Worm (Caenorhabditis elegans) whole organism, L4 larva: Measurements from ENCODE around the gene C49H3.3.
A peak's percentile ranks its signal among the peaks of the same experiment; 100 is the strongest.

ENCODE experiments used
- F37D6.2 ChIP-seq: sonication (generic microtip); optimal IDR thresholded peaks from 2 replicates; lab custom pipeline; 2016; ENCODE audit warnings: mild to moderate bottlenecking, missing genetic modification characterization, missing compliant biosample characterization
- T20F7.1 ChIP-seq: fragments of 200-800 bp; sonication (Bioruptor generic); optimal IDR thresholded peaks from 2 replicates; lab custom pipeline; 2018; ENCODE audit warnings: mild to moderate bottlenecking, missing genetic modification characterization, missing compliant biosample characterization
- T26A8.4 ChIP-seq: fragments of 200-800 bp; sonication (Bioruptor generic); IDR thresholded peaks from 2 replicates; pipeline ENCODE4 v1.3.6; 2022; ENCODE audit warnings: missing genetic modification characterization, missing compliant biosample characterization
- Y75B8A.6 ChIP-seq: fragments of 200-800 bp; sonication (Bioruptor generic); IDR thresholded peaks from 2 replicates; pipeline ENCODE4 v1.3.6; 2022; ENCODE audit warnings: missing genetic modification reagents, missing genetic modification characterization, missing compliant biosample characterization
- aha-1 ChIP-seq: fragments of 150-350 bp; peaks from one replicate; lab custom pipeline; 2014; ENCODE audit warnings: missing biosample characterization, missing genetic modification characterization
- ama-1 ChIP-seq: fragments of 150-350 bp; optimal IDR thresholded peaks from 2 replicates; lab custom pipeline; 2014; ENCODE audit warnings: inconsistent platforms, mixed read lengths
- attf-4 ChIP-seq: sonication (generic microtip); optimal IDR thresholded peaks from 3 replicates; lab custom pipeline; 2017; ENCODE audit warnings: missing biosample characterization, missing genetic modification characterization
- ceh-20 ChIP-seq: fragments of 200-800 bp; sonication (Bioruptor generic); IDR thresholded peaks from 2 replicates; pipeline ENCODE4 v1.3.6; 2022; ENCODE audit warnings: missing genetic modification reagents, missing genetic modification characterization, missing compliant biosample characterization
- ceh-44 ChIP-seq: fragments of 200-800 bp; sonication (Bioruptor generic); IDR thresholded peaks from 2 replicates; pipeline ENCODE4 v1.3.6; 2022; ENCODE audit warnings: missing genetic modification reagents, missing genetic modification characterization, missing compliant biosample characterization
- ceh-62 ChIP-seq: sonication (generic microtip); optimal IDR thresholded peaks from 2 replicates; lab custom pipeline; 2017; ENCODE audit warnings: missing biosample characterization, missing genetic modification characterization
- ceh-82 ChIP-seq: sonication (generic microtip); optimal IDR thresholded peaks from 2 replicates; lab custom pipeline; 2017; ENCODE audit warnings: missing biosample characterization, missing genetic modification characterization
- ces-1 ChIP-seq: fragments of 150-350 bp; sonication (generic microtip); optimal IDR thresholded peaks from 4 replicates; lab custom pipeline; 2014; ENCODE audit warnings: missing biosample characterization, missing genetic modification reagents, missing genetic modification characterization
- ctbp-1 ChIP-seq: fragments of 200-800 bp; sonication (Bioruptor generic); IDR thresholded peaks from 2 replicates; pipeline ENCODE4 v1.3.6; 2022; ENCODE audit warnings: missing genetic modification reagents, missing genetic modification characterization, missing compliant biosample characterization
- daf-12 ChIP-seq: fragments of 150-350 bp; optimal IDR thresholded peaks from 2 replicates; lab custom pipeline; 2014; ENCODE audit warnings: missing biosample characterization, missing genetic modification reagents, missing genetic modification characterization
- daf-16 ChIP-seq, 3 experiments: sonication (generic microtip); optimal IDR thresholded peaks; 2 replicates each; lab custom pipeline; 2016 to 2017; ENCODE audit warnings: missing genetic modification characterization in 3 of 3, missing genetic modification reagents in 3 of 3, mild to moderate bottlenecking in 2 of 3, missing compliant biosample characterization in 2 of 3, missing biosample characterization in 1 of 3, moderate library complexity in 1 of 3
- daf-19 ChIP-seq: fragments of 200-800 bp; sonication (Bioruptor generic); conservative IDR thresholded peaks from 2 replicates; pipeline ENCODE4 v1.3.6; 2022; ENCODE audit warnings: missing genetic modification characterization, missing compliant biosample characterization
- dmd-6 ChIP-seq: fragments of 200-800 bp; sonication (Bioruptor generic); IDR thresholded peaks from 2 replicates; pipeline ENCODE4 v1.3.6; 2022; ENCODE audit warnings: missing genetic modification reagents, missing genetic modification characterization, missing compliant biosample characterization
- dmd-8 ChIP-seq: fragments of 200-800 bp; sonication (Bioruptor generic); IDR thresholded peaks from 2 replicates; pipeline ENCODE4 v1.3.6; 2022; ENCODE audit warnings: missing genetic modification characterization, missing compliant biosample characterization
- dpl-1 ChIP-seq: fragments of 150-350 bp; optimal IDR thresholded peaks from 2 replicates; lab custom pipeline; 2014; ENCODE audit warnings: missing biosample characterization, missing genetic modification reagents, missing genetic modification characterization
- dve-1 ChIP-seq: sonication (generic microtip); optimal IDR thresholded peaks from 2 replicates; lab custom pipeline; 2017; ENCODE audit warnings: antibody characterized with exemption, mild to moderate bottlenecking, missing genetic modification characterization, missing compliant biosample characterization; ENCODE audit not compliant: insufficient read depth
- hif-1 ChIP-seq, 2 experiments: sonication (generic microtip); optimal IDR thresholded peaks; 2 replicates each; lab custom pipeline; 2016 to 2017; ENCODE audit warnings: missing compliant biosample characterization in 2 of 2, missing genetic modification characterization in 2 of 2, missing genetic modification reagents in 2 of 2, missing genotype in 2 of 2, mild to moderate bottlenecking in 1 of 2
- hlh-11 ChIP-seq: fragments of 200-800 bp; sonication (Bioruptor generic); optimal IDR thresholded peaks from 2 replicates; lab custom pipeline; 2018; ENCODE audit warnings: mild to moderate bottlenecking, missing genetic modification characterization, missing compliant biosample characterization
- hlh-30 ChIP-seq: sonication (generic microtip); optimal IDR thresholded peaks from 2 replicates; lab custom pipeline; 2017; ENCODE audit warnings: antibody characterized with exemption, mild to moderate bottlenecking, missing genetic modification characterization, missing compliant biosample characterization; ENCODE audit not compliant: insufficient read depth
- hmg-1.1 ChIP-seq: fragments of 200-800 bp; sonication (Bioruptor generic); IDR thresholded peaks from 2 replicates; pipeline ENCODE4 v1.3.6; 2022; ENCODE audit warnings: missing genetic modification reagents, missing genetic modification characterization, missing compliant biosample characterization
- jun-1 ChIP-seq: fragments of 150-350 bp; optimal IDR thresholded peaks from 2 replicates; lab custom pipeline; 2014; ENCODE audit warnings: missing biosample characterization, missing genetic modification reagents, missing genetic modification characterization
- lim-7 ChIP-seq: fragments of 200-800 bp; sonication (Bioruptor generic); IDR thresholded peaks from 2 replicates; pipeline ENCODE4 v1.3.6; 2022; ENCODE audit warnings: missing genetic modification characterization, missing compliant biosample characterization
- lin-13 ChIP-seq: fragments of 150-350 bp; optimal IDR thresholded peaks from 2 replicates; lab custom pipeline; 2014; ENCODE audit warnings: missing biosample characterization, missing genetic modification reagents, missing genetic modification characterization
- lin-15B ChIP-seq: fragments of 150-350 bp; sonication (generic microtip); optimal IDR thresholded peaks from 3 replicates; lab custom pipeline; 2014; ENCODE audit warnings: missing biosample characterization, missing genetic modification characterization
- lin-29 ChIP-seq: fragments of 200-800 bp; sonication (Bioruptor generic); IDR thresholded peaks from 2 replicates; pipeline ENCODE4 v1.3.6; 2022; ENCODE audit warnings: missing genetic modification reagents, missing genetic modification characterization, missing compliant biosample characterization
- lsy-2 ChIP-seq, 2 experiments: fragments of 150-350 bp in 1 of 2; sonication (generic microtip) in 1 of 2; optimal IDR thresholded peaks; 2 replicates each; lab custom pipeline; 2014 to 2017; ENCODE audit warnings: missing biosample characterization in 2 of 2, missing genetic modification characterization in 2 of 2
- mdl-1 ChIP-seq, 2 experiments: fragments of 150-350 bp in 1 of 2; sonication (generic microtip) in 1 of 2; optimal IDR thresholded peaks; 2 replicates each; lab custom pipeline; 2014 to 2017; ENCODE audit warnings: missing biosample characterization in 2 of 2, missing genetic modification characterization in 2 of 2
- mep-1 ChIP-seq: fragments of 150-350 bp; sonication (generic microtip); optimal IDR thresholded peaks from 3 replicates; lab custom pipeline; 2014; ENCODE audit warnings: missing biosample characterization, missing genetic modification characterization
- mes-2 ChIP-seq: sonication (generic microtip); optimal IDR thresholded peaks from 2 replicates; lab custom pipeline; 2016; ENCODE audit warnings: missing genotype, mild to moderate bottlenecking, missing genetic modification characterization, missing compliant biosample characterization; ENCODE audit not compliant: poor library complexity, severe bottlenecking
- mxl-3 ChIP-seq: fragments of 200-800 bp; sonication (Bioruptor generic); optimal IDR thresholded peaks from 2 replicates; lab custom pipeline; 2018; ENCODE audit warnings: mild to moderate bottlenecking, missing genetic modification characterization, missing compliant biosample characterization
- nhr-6 ChIP-seq: fragments of 150-350 bp; optimal IDR thresholded peaks from 2 replicates; lab custom pipeline; 2014; ENCODE audit warnings: missing biosample characterization, missing genetic modification characterization
- nhr-76 ChIP-seq: fragments of 150-350 bp; optimal IDR thresholded peaks from 2 replicates; lab custom pipeline; 2014; ENCODE audit warnings: missing biosample characterization, missing genetic modification characterization
- saeg-2 ChIP-seq: fragments of 200-800 bp; sonication (Bioruptor generic); IDR thresholded peaks from 2 replicates; pipeline ENCODE4 v1.3.6; 2022; ENCODE audit warnings: missing genetic modification reagents, missing genetic modification characterization, missing compliant biosample characterization
- sdz-12 ChIP-seq: fragments of 200-800 bp; sonication (Bioruptor generic); optimal IDR thresholded peaks from 2 replicates; lab custom pipeline; 2018; ENCODE audit warnings: mild to moderate bottlenecking, missing genetic modification characterization, missing compliant biosample characterization
- snpc-4 ChIP-seq: fragments of 150-350 bp; optimal IDR thresholded peaks from 2 replicates; lab custom pipeline; 2014; ENCODE audit warnings: missing biosample characterization, missing genetic modification characterization
- zfp-2 ChIP-seq: sonication (generic microtip); optimal IDR thresholded peaks from 2 replicates; lab custom pipeline; 2016; ENCODE audit warnings: mild to moderate bottlenecking, missing genetic modification characterization, missing compliant biosample characterization
- zfp-3 ChIP-seq: fragments of 200-800 bp; sonication (Bioruptor generic); conservative IDR thresholded peaks from 2 replicates; pipeline ENCODE4 v1.3.6; 2022; ENCODE audit warnings: missing genetic modification reagents, missing genetic modification characterization, missing compliant biosample characterization
- zip-2 ChIP-seq: fragments of 150-350 bp; optimal IDR thresholded peaks from 2 replicates; lab custom pipeline; 2014; ENCODE audit warnings: missing biosample characterization, missing genetic modification characterization

C49H3.3 gene

DNA sequence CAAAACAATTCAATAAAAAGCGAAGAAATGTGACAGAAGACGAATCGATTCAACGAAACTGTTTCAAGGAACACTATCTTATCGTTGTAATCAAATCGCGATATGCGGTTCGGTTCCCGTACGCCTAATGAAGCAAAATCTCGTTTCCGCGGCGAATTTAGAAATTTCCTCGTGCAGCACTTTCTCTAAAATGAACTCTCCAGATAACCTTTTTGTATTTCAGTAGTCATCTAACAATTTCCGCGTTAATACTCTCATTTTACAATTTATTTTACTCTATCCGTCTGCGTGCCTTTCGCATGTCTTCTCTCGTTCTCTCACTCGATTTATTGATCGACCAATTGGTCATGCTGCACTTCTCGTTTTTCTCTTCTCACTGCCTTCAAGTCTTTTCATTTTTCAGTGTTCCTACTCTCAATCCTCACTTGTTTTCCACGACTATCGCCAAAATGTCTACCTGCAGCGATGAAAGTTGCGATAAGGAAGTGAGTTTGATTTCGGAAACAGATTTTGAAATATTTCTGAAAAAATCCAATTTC lies 13.9 kb upstream of the C49H3.3 start, which contains the start of the genes npp-27 and ntl-4:
Gene npp-27, minus strand, starts transcription at position 51 of the 539 bp plus-strand sequence.
Gene ntl-4, plus strand, starts transcription at position 379 of the 539 bp plus-strand sequence.
- TF ChIP-seq hlh-11 (peak; percentile 18), sdz-12 (GFP tag; lab: Kevin White, UChicago) (no peak), dpl-1 (no peak), ceh-62 (tag; lab: Kevin White, UChicago) (no peak), ceh-20 (no peak), lin-15B (tag; lab: Kevin White, UChicago) (no peak), ceh-44 (GFP tag; lab: Robert Waterston, UW) (no peak), nhr-76 (tag; lab: Kevin White, UChicago) (no peak), mdl-1 (tag; optimal IDR thresholded peaks at IDR 0.05; lab: Kevin White, UChicago) (peak in 1 of 2 experiments; percentile 6), ctbp-1 (GFP tag; lab: Robert Waterston, UW) (0 out of 2 replicates have a peak, but pooled peaks have one; percentile 43), dmd-6 (0 out of 2 replicates have a peak, but pooled peaks have one; percentile 5), attf-4 (tag; lab: Kevin White, UChicago) (no peak), daf-19 (GFP tag; lab: Robert Waterston, UW) (no peak), saeg-2 (GFP tag; lab: Robert Waterston, UW) (no peak), daf-12 (tag; lab: Kevin White, UChicago) (no peak), hif-1 (tag; optimal IDR thresholded peaks at IDR 0.05; lab: Kevin White, UChicago) (peak in 1 of 2 experiments; percentile 15), zip-2 (no peak), ceh-82 (tag; lab: Kevin White, UChicago) (no peak), hmg-1.1 (GFP tag; lab: Robert Waterston, UW) (0 out of 2 replicates have a peak, but pooled peaks have one; percentile 27), daf-16 (GFP tag; optimal IDR thresholded peaks at IDR 0.05; lab: Kevin White, UChicago) (no peak), daf-16 (tag; optimal IDR thresholded peaks at IDR 0.05; lab: Kevin White, UChicago) (peak; percentile 42), mxl-3 (GFP tag; lab: Kevin White, UChicago) (peak; percentile 40), lsy-2 (tag; optimal IDR thresholded peaks at IDR 0.05; lab: Kevin White, UChicago) (peak in 1 of 2 experiments; percentile 60), F37D6.2 (no peak), mep-1 (peak; percentile 4), nhr-6 (tag; lab: Kevin White, UChicago) (no peak), dmd-8 (GFP tag; lab: Robert Waterston, UW) (no peak), mes-2 (tag; lab: Kevin White, UChicago) (peak; percentile 8), T26A8.4 (GFP tag; lab: Robert Waterston, UW) (peak; percentile 11; the same call in 1 of the 2 replicates), jun-1 (tag; lab: Kevin White, UChicago) (no peak), ces-1 (GFP tag; lab: Kevin White, UChicago) (no peak), snpc-4 (tag; lab: Kevin White, UChicago) (no peak), hlh-30 (tag; lab: Kevin White, UChicago) (peak; percentile 75), zfp-2 (tag; lab: Kevin White, UChicago) (no peak), zfp-3 (GFP tag; lab: Robert Waterston, UW) (no peak), lin-29 (GFP tag; lab: Robert Waterston, UW) (no peak), dve-1 (tag; lab: Kevin White, UChicago) (peak; percentile 3), Y75B8A.6 (GFP tag; lab: Robert Waterston, UW) (no peak), lin-13 (no peak), lim-7 (GFP tag; lab: Robert Waterston, UW) (no peak)

DNA sequence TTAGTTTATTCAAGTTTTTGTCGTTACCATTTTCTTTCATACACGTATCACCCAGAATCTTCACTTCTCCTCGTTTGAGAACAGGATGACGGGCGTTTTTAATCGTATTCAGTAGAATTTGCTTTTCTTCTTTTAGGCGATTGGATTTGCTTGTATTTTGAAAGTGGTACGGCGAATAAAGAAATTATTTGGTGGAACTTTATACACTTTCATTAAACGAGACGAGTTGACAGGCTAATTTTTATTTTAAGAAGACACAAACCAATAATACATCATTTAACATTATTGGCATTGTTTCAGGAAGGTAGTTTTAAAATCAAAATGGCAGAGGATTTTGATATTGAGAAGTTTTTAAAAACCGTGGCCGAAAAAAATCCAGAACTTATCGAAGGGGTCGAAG lies 9.2 kb upstream of the C49H3.3 start, which contains the start of gene C49H3.4:
Gene C49H3.4, plus strand, starts transcription at position 301 of the 400 bp plus-strand sequence.
- peak; percentile 8 for TF ChIP-seq T20F7.1
- TF ChIP-seq ama-1 (lab: Kevin White, UChicago): peak; percentile 38
- TF ChIP-seq jun-1 (tag; lab: Kevin White, UChicago): no peak
- TF ChIP-seq aha-1: peak; percentile 69
